Worm (Caenorhabditis elegans) whole organism, L4 larva: ENCODE results near the gene C46G7.2.

ENCODE experiments used
- ceh-20 ChIP-seq: fragments of 200-800 bp; sonication (Bioruptor generic); IDR thresholded peaks from 2 replicates; pipeline ENCODE4 v1.3.6; 2022; ENCODE audit warnings: missing genetic modification reagents, missing genetic modification characterization, missing compliant biosample characterization
- ces-1 ChIP-seq: fragments of 150-350 bp; sonication (generic microtip); optimal IDR thresholded peaks from 4 replicates; lab custom pipeline; 2014; ENCODE audit warnings: missing biosample characterization, missing genetic modification reagents, missing genetic modification characterization
- ctbp-1 ChIP-seq: fragments of 200-800 bp; sonication (Bioruptor generic); IDR thresholded peaks from 2 replicates; pipeline ENCODE4 v1.3.6; 2022; ENCODE audit warnings: missing genetic modification reagents, missing genetic modification characterization, missing compliant biosample characterization
- daf-19 ChIP-seq: fragments of 200-800 bp; sonication (Bioruptor generic); conservative IDR thresholded peaks from 2 replicates; pipeline ENCODE4 v1.3.6; 2022; ENCODE audit warnings: missing genetic modification characterization, missing compliant biosample characterization
- daf-8 ChIP-seq: fragments of 200-800 bp; sonication (Bioruptor generic); IDR thresholded peaks from 2 replicates; pipeline ENCODE4 v1.3.6; 2022; ENCODE audit warnings: missing genetic modification characterization, missing compliant biosample characterization
- dmd-8 ChIP-seq: fragments of 200-800 bp; sonication (Bioruptor generic); IDR thresholded peaks from 2 replicates; pipeline ENCODE4 v1.3.6; 2022; ENCODE audit warnings: missing genetic modification characterization, missing compliant biosample characterization
- fkh-10 ChIP-seq: fragments of 150-350 bp; optimal IDR thresholded peaks from 2 replicates; lab custom pipeline; 2014; ENCODE audit warnings: missing biosample characterization, missing genetic modification reagents, missing genetic modification characterization
- lsy-2 ChIP-seq, 2 experiments: fragments of 150-350 bp in 1 of 2; sonication (generic microtip) in 1 of 2; optimal IDR thresholded peaks; 2 replicates each; lab custom pipeline; 2014 to 2017; ENCODE audit warnings: missing biosample characterization in 2 of 2, missing genetic modification characterization in 2 of 2
- madf-5 ChIP-seq, 2 experiments: fragments of 200-800 bp; sonication (Bioruptor generic); IDR thresholded peaks; 2 replicates each; pipeline ENCODE4 v1.3.6; 2022; ENCODE audit warnings: missing compliant biosample characterization in 2 of 2, missing genetic modification characterization in 2 of 2
- snpc-4 ChIP-seq: fragments of 150-350 bp; optimal IDR thresholded peaks from 2 replicates; lab custom pipeline; 2014; ENCODE audit warnings: missing biosample characterization, missing genetic modification characterization
- unc-62 ChIP-seq, 3 experiments: fragments of 150-350 bp in 1 of 3; sonication (generic microtip); optimal IDR thresholded peaks in 2 of 3; peaks in 1 of 3; 1 replicate in 1 of 3; 2 replicates in 2 of 3; lab custom pipeline; 2014 to 2017; ENCODE audit warnings: missing biosample characterization in 3 of 3, missing genetic modification characterization in 3 of 3, missing genetic modification reagents in 3 of 3, missing genotype in 1 of 3
- ztf-7 ChIP-seq: fragments of 150-350 bp; optimal IDR thresholded peaks from 2 replicates; lab custom pipeline; 2014; ENCODE audit warnings: missing biosample characterization, missing genetic modification characterization

The C46G7.2 gene

ce11 chrIV:6062078-6062477, 47.1 kb downstream of the C46G7.2 start:
- no peak for TF ChIP-seq snpc-4 (tag; lab: Kevin White, UChicago)
- no peak for TF ChIP-seq madf-5 (GFP tag; IDR thresholded peaks at IDR 0.05; lab: Robert Waterston, UW)
- TF ChIP-seq dmd-8 (GFP tag; lab: Robert Waterston, UW), result no peak
- TF ChIP-seq unc-62 (GFP tag; optimal IDR thresholded peaks at IDR 0.05 in 1 of 2; lab: Kevin White, UChicago), result peak in 1 of 2 experiments; percentile 94
- no peak for TF ChIP-seq unc-62 (tag; optimal IDR thresholded peaks at IDR 0.05; lab: Kevin White, UChicago)
- TF ChIP-seq lsy-2 (tag; optimal IDR thresholded peaks at IDR 0.05; lab: Kevin White, UChicago), result no peak
- no peak for TF ChIP-seq ztf-7 (tag; lab: Kevin White, UChicago)
- no peak for TF ChIP-seq daf-8 (GFP tag; lab: Robert Waterston, UW)
- TF ChIP-seq, all 104 proteins: peak for 1

- peak in 1 of 2 experiments; percentile 54 for TF ChIP-seq lsy-2 (tag; optimal IDR thresholded peaks at IDR 0.05; lab: Kevin White, UChicago)
- peak; percentile 62; the same call in 1 of the 2 replicates for TF ChIP-seq ceh-20 (GFP tag; lab: Robert Waterston, UW)
- no peak for TF ChIP-seq ctbp-1
Measured at ce11 chrIV:6064657-6065056, 49.7 kb downstream of the C46G7.2 start.

DNA sequence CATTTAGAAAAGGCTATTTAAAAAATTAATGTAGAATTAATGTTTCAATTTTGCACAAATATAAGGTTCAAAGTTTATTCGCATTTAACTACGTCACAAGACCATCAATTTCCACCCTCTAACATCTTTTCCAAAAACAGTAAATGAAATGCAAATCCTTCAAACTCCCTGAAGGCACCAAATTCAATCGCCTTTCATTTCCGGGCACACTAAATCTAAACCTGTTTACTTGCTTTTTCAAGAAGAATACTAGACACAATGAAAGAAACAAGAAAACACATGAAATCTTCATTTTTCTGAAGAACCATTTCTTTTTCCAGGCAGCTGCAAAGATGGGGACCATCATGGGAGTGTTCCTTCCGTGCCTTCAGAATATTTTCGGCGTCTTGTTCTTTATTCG, 50.2 kb downstream of the C46G7.2 start:
- TF ChIP-seq fkh-10 (GFP tag; lab: Kevin White, UChicago), result peak; percentile 75
- no peak for TF ChIP-seq daf-19 (GFP tag; lab: Robert Waterston, UW)
- TF ChIP-seq ceh-20 (GFP tag; lab: Robert Waterston, UW), result no peak
- TF ChIP-seq ces-1 (GFP tag; lab: Kevin White, UChicago), result peak; percentile 31
